Fruit fly (Drosophila melanogaster) whole organism, embryonic: ENCODE measurements around the gene CG33230.

Experiments used
- CG10267 ChIP-seq: fragments of 200-800 bp; sonication (Bioruptor generic); optimal IDR thresholded peaks from 2 replicates; lab custom pipeline; 2018; ENCODE audit warnings: missing biosample characterization, mild to moderate bottlenecking, missing genetic modification characterization, moderate library complexity
- CG13894 ChIP-seq: fragments of 200-800 bp; sonication (Bioruptor generic); optimal IDR thresholded peaks from 3 replicates; lab custom pipeline; 2018; ENCODE audit warnings: missing biosample characterization, mild to moderate bottlenecking, missing genetic modification characterization, moderate library complexity
- CG15011 ChIP-seq: fragments of 200-800 bp; sonication (Bioruptor generic); optimal IDR thresholded peaks from 3 replicates; lab custom pipeline; 2018; ENCODE audit warnings: missing biosample characterization, mild to moderate bottlenecking, missing genetic modification characterization
- CG18262 ChIP-seq: fragments of 200-800 bp; optimal IDR thresholded peaks from 3 replicates; lab custom pipeline; 2019; ENCODE audit warnings: missing biosample characterization, mild to moderate bottlenecking, missing genetic modification characterization, moderate library complexity
- CG18619 ChIP-seq: fragments of 200-800 bp; sonication (Bioruptor generic); optimal IDR thresholded peaks from 3 replicates; lab custom pipeline; 2017; ENCODE audit warnings: missing biosample characterization, mild to moderate bottlenecking, missing genetic modification characterization
- CG2120 ChIP-seq: fragments of 200-800 bp; sonication (Bioruptor generic); optimal IDR thresholded peaks from 3 replicates; lab custom pipeline; 2016; ENCODE audit warnings: missing biosample characterization, missing genetic modification characterization
- CG33213 ChIP-seq: fragments of 200-800 bp; sonication (Bioruptor generic); optimal IDR thresholded peaks from 3 replicates; lab custom pipeline; 2016; ENCODE audit warnings: missing biosample characterization, missing genetic modification characterization
- CG3995 ChIP-seq: fragments of 200-800 bp; sonication (Bioruptor generic); optimal IDR thresholded peaks from 3 replicates; lab custom pipeline; 2016; ENCODE audit warnings: missing biosample characterization, missing genetic modification characterization
- CG5953 ChIP-seq: fragments of 200-800 bp; sonication (Bioruptor generic); IDR thresholded peaks from 2 replicates; pipeline ENCODE4 v1.3.6; 2022; ENCODE audit warnings: missing biosample characterization, missing genetic modification characterization
- CG7271 ChIP-seq: fragments of 200-800 bp; sonication (Bioruptor generic); optimal IDR thresholded peaks from 2 replicates; lab custom pipeline; 2018; ENCODE audit warnings: missing biosample characterization, mild to moderate bottlenecking, missing genetic modification characterization, moderate library complexity
- CG7786 ChIP-seq: fragments of 200-800 bp; sonication (Bioruptor generic); optimal IDR thresholded peaks from 2 replicates; lab custom pipeline; 2016; ENCODE audit warnings: missing biosample characterization, missing genetic modification characterization
- CG8765 ChIP-seq: fragments of 200-800 bp; sonication (Bioruptor generic); IDR thresholded peaks from 2 replicates; pipeline ENCODE4 v1.3.6; 2022; ENCODE audit warnings: missing biosample characterization, missing genetic modification characterization
- Dbx ChIP-seq: fragments of 200-800 bp; sonication (Bioruptor generic); IDR thresholded peaks from 3 replicates; pipeline ENCODE4 v1.3.6; 2022; ENCODE audit warnings: missing biosample characterization, missing genetic modification characterization
- Deaf1 ChIP-seq: fragments of 200-800 bp; optimal IDR thresholded peaks from 3 replicates; lab custom pipeline; 2019; ENCODE audit warnings: missing biosample characterization, mild to moderate bottlenecking, missing genetic modification characterization, moderate library complexity
- Dip3 ChIP-seq: fragments of 200-800 bp; sonication (Bioruptor generic); optimal IDR thresholded peaks from 3 replicates; lab custom pipeline; 2016; ENCODE audit warnings: missing biosample characterization, missing genetic modification characterization
- Jarid2 ChIP-seq: fragments of 200-800 bp; sonication (Bioruptor generic); optimal IDR thresholded peaks from 3 replicates; lab custom pipeline; 2017; ENCODE audit warnings: mild to moderate bottlenecking, missing biosample characterization, missing genetic modification reagents, missing genetic modification characterization
- Kr ChIP-seq: fragments of 200-800 bp; sonication (Bioruptor generic); optimal IDR thresholded peaks from 2 replicates; lab custom pipeline; 2017; ENCODE audit warnings: missing biosample characterization, mild to moderate bottlenecking, missing genetic modification characterization
- MESR4 ChIP-seq: fragments of 200-800 bp; sonication (Bioruptor generic); optimal IDR thresholded peaks from 2 replicates; lab custom pipeline; 2018; ENCODE audit warnings: missing biosample characterization, mild to moderate bottlenecking, missing genetic modification characterization, moderate library complexity
- Mad ChIP-seq: fragments of 200-800 bp; sonication (Bioruptor generic); optimal IDR thresholded peaks from 2 replicates; lab custom pipeline; 2016; ENCODE audit warnings: missing biosample characterization, missing genetic modification characterization
- Med ChIP-seq: fragments of 200-800 bp; sonication (Bioruptor generic); peaks from one replicate; lab custom pipeline; 2016; ENCODE audit warnings: missing biosample characterization, missing genetic modification characterization, mild to moderate bottlenecking, inconsistent platforms, moderate library complexity
- NFAT ChIP-seq: fragments of 200-800 bp; sonication (Bioruptor generic); IDR thresholded peaks from 2 replicates; pipeline ENCODE4 v1.3.6; 2022; ENCODE audit warnings: missing biosample characterization, missing genetic modification characterization
- Nf-YA ChIP-seq: fragments of 200-800 bp; sonication (Bioruptor generic); IDR thresholded peaks from 2 replicates; pipeline ENCODE4 v1.3.6; 2022; ENCODE audit warnings: missing biosample characterization, missing genetic modification characterization
- Nf-YC ChIP-seq: fragments of 200-800 bp; optimal IDR thresholded peaks from 3 replicates; lab custom pipeline; 2019; ENCODE audit warnings: missing biosample characterization, mild to moderate bottlenecking, missing genetic modification characterization, moderate library complexity
- Ptx1 ChIP-seq: fragments of 200-800 bp; sonication (Bioruptor generic); IDR thresholded peaks from 2 replicates; pipeline ENCODE4 v1.3.6; 2022; ENCODE audit warnings: missing biosample characterization, missing genetic modification characterization
- Trl ChIP-seq, 3 experiments: fragments of >200 bp in 2 of 3; fragments of 200-800 bp in 1 of 3; sonication (Bioruptor generic) in 1 of 3; optimal IDR thresholded peaks; 2 replicates in 1 of 3; 3 replicates in 2 of 3; lab custom pipeline; 2016 to 2017; ENCODE audit warnings: missing biosample characterization in 1 of 3, missing genetic modification characterization in 1 of 3
- br ChIP-seq: fragments of >200 bp; optimal IDR thresholded peaks from 2 replicates; lab custom pipeline; 2017
- cato ChIP-seq: fragments of 200-800 bp; sonication (Bioruptor generic); optimal IDR thresholded peaks from 2 replicates; lab custom pipeline; 2016; ENCODE audit warnings: missing biosample characterization, missing genetic modification characterization, borderline replicate concordance
- chinmo ChIP-seq: fragments of 200-800 bp; sonication (Bioruptor generic); IDR thresholded peaks from 4 replicates; pipeline ENCODE4 v1.3.6; 2022; ENCODE audit warnings: missing biosample characterization, missing genetic modification characterization; ENCODE audit not compliant: partially characterized antibody
- crp ChIP-seq, 2 experiments: fragments of 200-800 bp; sonication (Bioruptor generic); optimal IDR thresholded peaks; 2 replicates in 1 of 2; 3 replicates in 1 of 2; lab custom pipeline; 2017; ENCODE audit warnings: missing biosample characterization in 2 of 2, missing genetic modification characterization in 2 of 2, mild to moderate bottlenecking in 1 of 2, moderate library complexity in 1 of 2
- dimm ChIP-seq: fragments of 200-800 bp; sonication (Bioruptor generic); IDR thresholded peaks from 2 replicates; pipeline ENCODE4 v1.3.6; 2022; ENCODE audit warnings: missing biosample characterization, missing genetic modification characterization
- gfzf ChIP-seq: fragments of 200-800 bp; sonication (Bioruptor generic); optimal IDR thresholded peaks from 2 replicates; lab custom pipeline; 2016; ENCODE audit warnings: missing biosample characterization, mild to moderate bottlenecking, missing genetic modification characterization, moderate library complexity
- gro ChIP-seq: fragments of 200-800 bp; sonication (Bioruptor generic); optimal IDR thresholded peaks from 2 replicates; lab custom pipeline; 2016; ENCODE audit warnings: missing biosample characterization, missing genetic modification characterization
- knrl ChIP-seq: fragments of 200-800 bp; sonication (Bioruptor generic); IDR thresholded peaks from 3 replicates; pipeline ENCODE4 v1.3.6; 2022; ENCODE audit warnings: missing biosample characterization, missing genetic modification characterization; ENCODE audit not compliant: partially characterized antibody
- lov ChIP-seq, 2 experiments: fragments of 200-800 bp in 1 of 2; fragments of >200 bp in 1 of 2; sonication (Bioruptor generic) in 1 of 2; IDR thresholded peaks in 1 of 2; optimal IDR thresholded peaks in 1 of 2; 2 replicates in 1 of 2; 3 replicates in 1 of 2; pipeline versions ENCODE4 v1.3.6 to Lab custom; 2017 to 2022; ENCODE audit warnings: missing biosample characterization in 1 of 2, missing genetic modification characterization in 1 of 2
- nau ChIP-seq: fragments of 200-800 bp; sonication (Bioruptor generic); optimal IDR thresholded peaks from 3 replicates; lab custom pipeline; 2017; ENCODE audit warnings: missing biosample characterization, mild to moderate bottlenecking, missing genetic modification characterization, missing genetic modification reagents
- nom ChIP-seq: fragments of 200-800 bp; sonication (Bioruptor generic); optimal IDR thresholded peaks from 2 replicates; lab custom pipeline; 2017; ENCODE audit warnings: missing biosample characterization, missing genetic modification characterization, mild to moderate bottlenecking, moderate library complexity, missing genetic modification reagents
- prd ChIP-seq, 3 experiments: fragments of >200 bp in 2 of 3; fragments of 200-800 bp in 1 of 3; sonication (Bioruptor generic) in 1 of 3; optimal IDR thresholded peaks in 2 of 3; IDR thresholded peaks in 1 of 3; 2 replicates in 2 of 3; 3 replicates in 1 of 3; pipeline versions ENCODE4 v1.3.6 to Lab custom; 2017 to 2022; ENCODE audit warnings: missing biosample characterization in 1 of 3, missing genetic modification characterization in 1 of 3
- pzg ChIP-seq: fragments of 200-800 bp; sonication (Bioruptor generic); optimal IDR thresholded peaks from 3 replicates; lab custom pipeline; 2018; ENCODE audit warnings: missing biosample characterization, mild to moderate bottlenecking, missing genetic modification characterization, moderate library complexity
- row ChIP-seq: fragments of 200-800 bp; sonication (Bioruptor generic); IDR thresholded peaks from 3 replicates; pipeline ENCODE4 v1.3.6; 2022; ENCODE audit warnings: missing biosample characterization, missing genetic modification characterization
- scrt ChIP-seq: fragments of 200-800 bp; sonication (Bioruptor generic); optimal IDR thresholded peaks from 2 replicates; lab custom pipeline; 2018; ENCODE audit warnings: missing biosample characterization, mild to moderate bottlenecking, missing genetic modification characterization, moderate library complexity
- sens ChIP-seq: fragments of 200-800 bp; sonication (Bioruptor generic); peaks from one replicate; lab custom pipeline; 2016; ENCODE audit warnings: missing biosample characterization, missing genetic modification characterization
- slp2 ChIP-seq: fragments of 200-800 bp; sonication (Bioruptor generic); optimal IDR thresholded peaks from 2 replicates; lab custom pipeline; 2016; ENCODE audit warnings: missing biosample characterization, missing genetic modification characterization
- unc-4 ChIP-seq: fragments of 200-800 bp; sonication (Bioruptor generic); IDR thresholded peaks from 2 replicates; pipeline ENCODE4 v1.3.6; 2022; ENCODE audit warnings: missing biosample characterization, missing genetic modification characterization; ENCODE audit not compliant: partially characterized antibody
- unpg ChIP-seq: fragments of 200-800 bp; sonication (Bioruptor generic); optimal IDR thresholded peaks from 3 replicates; lab custom pipeline; 2018; ENCODE audit warnings: missing biosample characterization, mild to moderate bottlenecking, missing genetic modification characterization, moderate library complexity
- vnd ChIP-seq: fragments of 200-800 bp; sonication (Bioruptor generic); IDR thresholded peaks from 3 replicates; pipeline ENCODE4 v1.3.6; 2022; ENCODE audit warnings: missing biosample characterization, missing genetic modification characterization; ENCODE audit not compliant: partially characterized antibody
- vvl ChIP-seq: fragments of 200-800 bp; sonication (Bioruptor generic); IDR thresholded peaks from 2 replicates; pipeline ENCODE4 v1.3.6; 2022; ENCODE audit warnings: missing biosample characterization, missing genetic modification characterization
- z ChIP-seq: fragments of 200-800 bp; sonication (Bioruptor generic); IDR thresholded peaks from 3 replicates; pipeline ENCODE4 v1.3.6; 2022; ENCODE audit warnings: missing biosample characterization, missing genetic modification characterization

Gene CG33230

DNA sequence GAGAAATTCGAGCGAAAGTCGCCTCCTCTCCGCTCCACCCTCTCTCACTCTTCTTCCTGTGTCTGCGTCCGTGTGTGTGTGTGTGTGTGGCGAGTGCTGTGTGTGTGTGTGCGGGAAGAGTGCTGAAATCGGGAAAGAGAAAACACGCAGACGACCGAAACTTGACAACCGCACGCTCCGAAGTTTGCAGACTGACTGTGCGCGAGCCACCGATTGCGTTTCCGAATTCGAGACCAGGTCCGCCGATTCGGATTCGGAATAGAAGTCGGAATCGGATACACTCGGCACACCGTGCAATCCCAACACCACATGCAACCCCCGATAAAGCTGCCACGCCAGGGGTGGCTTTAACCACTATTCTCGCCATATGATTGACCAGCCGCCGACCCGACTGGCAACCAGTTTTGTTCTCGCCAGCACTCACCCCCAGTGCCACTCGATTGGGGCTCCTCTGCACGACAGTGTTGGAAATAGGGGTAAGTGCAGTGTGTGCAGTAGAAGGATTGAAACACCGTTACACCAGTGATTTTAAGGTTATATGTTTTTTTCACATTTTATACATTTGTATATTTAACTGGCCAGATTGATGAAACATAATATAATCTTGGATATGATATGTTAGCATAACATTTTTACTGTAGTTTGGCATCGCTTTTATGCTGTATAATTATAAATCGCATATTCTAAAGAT, 10.1 kb downstream of the CG33230 start, which contains the start of gene CG13928:
Gene CG13928, minus strand, starts transcription at position 202 of the 691 bp plus-strand sequence.
- TF ChIP-seq MESR4 (GFP tag; lab: Kevin White, UChicago) = no peak
- peak; percentile 24 to 53 for TF ChIP-seq Trl (optimal IDR thresholded peaks at IDR 0.05; lab: Kevin White, UChicago)
- TF ChIP-seq Trl (GFP tag; optimal IDR thresholded peaks at IDR 0.05; lab: Kevin White, UChicago) = no peak
- no peak for TF ChIP-seq cato (GFP tag; lab: Kevin White, UChicago)
- 0 out of 2 replicates have a peak, but pooled peaks have one; percentile 36 for TF ChIP-seq NFAT
- no peak for TF ChIP-seq CG33213
- TF ChIP-seq Ptx1 (GFP tag; lab: Robert Waterston, UW) = no peak; the same call in 1 of the 2 replicates
- no peak for TF ChIP-seq unc-4 (GFP tag; lab: Robert Waterston, UW)
- no peak for TF ChIP-seq gro (GFP tag; lab: Kevin White, UChicago)
- peak; percentile 42 for TF ChIP-seq scrt
- TF ChIP-seq knrl = 0 out of 3 replicates have a peak, but pooled peaks have one; percentile 11
- TF ChIP-seq Deaf1 (tag; lab: Kevin White, UChicago) = peak; percentile 94
- TF ChIP-seq z = peak; percentile 60; the same call in 1 of the 3 replicates
- 0 out of 3 replicates have a peak, but pooled peaks have one; percentile 12 for TF ChIP-seq vnd
- TF ChIP-seq CG7271 (tag; lab: Kevin White, UChicago) = no peak
- TF ChIP-seq vvl (GFP tag; lab: Robert Waterston, UW) = 0 out of 2 replicates have a peak, but pooled peaks have one; percentile 18
- peak; percentile 44 for TF ChIP-seq CG10267 (tag; lab: Kevin White, UChicago)
- peak; percentile 42; the same call in 1 of the 3 replicates for TF ChIP-seq Dbx
- no peak for TF ChIP-seq Dip3
- no peak for TF ChIP-seq gfzf (GFP tag; lab: Kevin White, UChicago)
- no peak for TF ChIP-seq Mad (GFP tag; lab: Kevin White, UChicago)
- TF ChIP-seq Jarid2 (GFP tag; lab: Kevin White, UChicago) = peak; percentile 66
- TF ChIP-seq CG7786 (GFP tag; lab: Kevin White, UChicago) = no peak
- TF ChIP-seq dimm (GFP tag; lab: Robert Waterston, UW) = no peak
- no peak for TF ChIP-seq CG18262 (tag; lab: Kevin White, UChicago)
- peak; percentile 44 for TF ChIP-seq Kr (GFP tag; lab: Kevin White, UChicago)
- TF ChIP-seq nom = peak; percentile 23
- peak; percentile 60 for TF ChIP-seq CG3995
- peak; percentile 21 for TF ChIP-seq pzg
- no peak for TF ChIP-seq CG15011 (GFP tag; lab: Kevin White, UChicago)
- peak; percentile 22 for TF ChIP-seq Nf-YC
- TF ChIP-seq CG8765 (GFP tag; lab: Robert Waterston, UW) = no peak
- TF ChIP-seq slp2 (GFP tag; lab: Kevin White, UChicago) = no peak
- peak; percentile 53 for TF ChIP-seq Med (GFP tag; lab: Kevin White, UChicago)
- TF ChIP-seq Nf-YA = no peak
- peak; percentile 10 for TF ChIP-seq CG2120 (GFP tag; lab: Kevin White, UChicago)
- TF ChIP-seq CG5953 (GFP tag; lab: Robert Waterston, UW) = no peak
- TF ChIP-seq nau (GFP tag; lab: Kevin White, UChicago) = no peak
- TF ChIP-seq crp (GFP tag; optimal IDR thresholded peaks at IDR 0.05; lab: Kevin White, UChicago) = peak in 1 of 2 experiments; percentile 37
- peak; percentile 58 for TF ChIP-seq sens
- TF ChIP-seq lov (optimal IDR thresholded peaks at IDR 0.05; lab: Kevin White, UChicago) = no peak
- TF ChIP-seq lov (GFP tag; IDR thresholded peaks at IDR 0.05; lab: Robert Waterston, UW) = no peak
- no peak for TF ChIP-seq prd (optimal IDR thresholded peaks at IDR 0.05; lab: Kevin White, UChicago)
- TF ChIP-seq prd (GFP tag; IDR thresholded peaks at IDR 0.05; lab: Robert Waterston, UW) = no peak
- no peak for TF ChIP-seq CG18619 (GFP tag; lab: Kevin White, UChicago)
- peak; percentile 62 for TF ChIP-seq row (GFP tag; lab: Robert Waterston, UW)
- TF ChIP-seq br = no peak
- peak; percentile 98 for TF ChIP-seq CG13894 (tag; lab: Kevin White, UChicago)
- TF ChIP-seq unpg (GFP tag; lab: Kevin White, UChicago) = no peak
- peak; percentile 73; the same call in 1 of the 4 replicates for TF ChIP-seq chinmo (GFP tag; lab: Robert Waterston, UW)
